Worm (Caenorhabditis elegans): ENCODE data around the gene wdr-60.

DNA sequence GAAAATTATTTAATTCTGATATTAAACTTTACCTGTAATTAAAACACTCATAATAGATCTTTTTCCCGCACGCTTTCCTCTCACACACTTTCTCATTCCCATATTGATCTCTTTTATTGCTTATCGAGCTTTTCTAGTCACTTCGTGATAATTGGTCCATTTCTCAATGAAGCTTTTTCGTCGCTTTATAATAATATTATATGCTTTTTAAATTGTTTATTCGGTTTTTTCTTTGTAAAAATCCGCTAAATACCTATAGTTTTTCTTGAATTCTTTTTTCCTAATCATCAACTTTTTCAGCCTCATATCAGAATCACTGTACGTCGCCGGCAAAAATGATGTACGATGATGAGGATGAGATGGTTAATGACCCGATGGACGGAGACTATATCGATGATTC is 47.7 kb upstream of the wdr-60 start, which contains the start of gene rpb-2:
- TF ChIP-seq tab-1 (GFP tag; IDR thresholded peaks at IDR 0.05) (no peak), klf-2 (GFP tag; conservative IDR thresholded peaks at IDR 0.05) (no peak), ztf-29 (GFP tag; IDR thresholded peaks at IDR 0.05) (no peak), flt-1 (GFP tag; IDR thresholded peaks at IDR 0.05) (no peak), T22C8.4 (GFP tag; IDR thresholded peaks at IDR 0.05) (no peak), med-1 (GFP tag; optimal IDR thresholded peaks at IDR 0.05; ENCODE audit: insufficient read depth) (no peak), ref-1 (GFP tag; conservative IDR thresholded peaks at IDR 0.05) (no peak), cog-1 (tag; optimal IDR thresholded peaks at IDR 0.05) (no peak), ztf-23 (GFP tag; IDR thresholded peaks at IDR 0.05) (no peak)

Data from whole organism, midembryonic.